Fruit fly (Drosophila melanogaster) whole organism, embryonic: Measurements from ENCODE around the gene tank.

Experiments
- CG10543 ChIP-seq: fragments of 200-800 bp; sonication (Bioruptor generic); optimal IDR thresholded peaks from 3 replicates; lab custom pipeline; 2017; ENCODE audit warnings: missing biosample characterization, mild to moderate bottlenecking, missing genetic modification characterization, moderate library complexity
- CG11560 ChIP-seq: fragments of 200-800 bp; sonication (Bioruptor generic); IDR thresholded peaks from 3 replicates; pipeline ENCODE4 v1.3.6; 2022; ENCODE audit warnings: missing biosample characterization, missing genetic modification characterization
- CG1233 ChIP-seq: fragments of 200-800 bp; sonication (Bioruptor generic); optimal IDR thresholded peaks from 4 replicates; lab custom pipeline; 2018; ENCODE audit warnings: missing biosample characterization, mild to moderate bottlenecking, missing genetic modification characterization
- CG12659 ChIP-seq: fragments of 200-800 bp; sonication (Bioruptor generic); optimal IDR thresholded peaks from 3 replicates; lab custom pipeline; 2017; ENCODE audit warnings: mild to moderate bottlenecking, missing biosample characterization, missing genetic modification reagents, missing genetic modification characterization
- CG13123 ChIP-seq: fragments of 200-800 bp; sonication (Bioruptor generic); optimal IDR thresholded peaks from 2 replicates; lab custom pipeline; 2016; ENCODE audit warnings: missing biosample characterization, missing genetic modification characterization
- CG14667 ChIP-seq: fragments of 200-800 bp; sonication (Bioruptor generic); IDR thresholded peaks from 2 replicates; pipeline ENCODE4 v1.3.6; 2022; ENCODE audit warnings: missing biosample characterization, missing genetic modification characterization
- CG14860 ChIP-seq: fragments of 200-800 bp; sonication (Bioruptor generic); IDR thresholded peaks from 3 replicates; pipeline ENCODE4 v1.3.6; 2022; ENCODE audit warnings: missing biosample characterization, missing genetic modification characterization; ENCODE audit not compliant: partially characterized antibody
- CG15073 ChIP-seq: fragments of 200-800 bp; sonication (Bioruptor generic); optimal IDR thresholded peaks from 2 replicates; lab custom pipeline; 2016; ENCODE audit warnings: missing biosample characterization, missing genetic modification characterization
- CG17612 ChIP-seq: fragments of 200-800 bp; sonication (Bioruptor generic); IDR thresholded peaks from 2 replicates; pipeline ENCODE4 v1.3.6; 2022; ENCODE audit warnings: missing biosample characterization, missing genetic modification characterization
- CG17802 ChIP-seq: fragments of 200-800 bp; sonication (Bioruptor generic); optimal IDR thresholded peaks from 2 replicates; lab custom pipeline; 2018; ENCODE audit warnings: missing biosample characterization, mild to moderate bottlenecking, missing genetic modification characterization, moderate library complexity
- CG17912 ChIP-seq: fragments of 200-800 bp; sonication (Bioruptor generic); optimal IDR thresholded peaks from 2 replicates; lab custom pipeline; 2018; ENCODE audit warnings: missing biosample characterization, mild to moderate bottlenecking, missing genetic modification characterization
- CG18011 ChIP-seq: fragments of 200-800 bp; sonication (Bioruptor generic); optimal IDR thresholded peaks from 2 replicates; lab custom pipeline; 2017; ENCODE audit warnings: missing biosample characterization, missing genetic modification characterization, mild to moderate bottlenecking, moderate library complexity, missing genotype
- CG30431 ChIP-seq: fragments of 200-800 bp; sonication (Bioruptor generic); optimal IDR thresholded peaks from 2 replicates; lab custom pipeline; 2017; ENCODE audit warnings: missing biosample characterization, missing genetic modification characterization
- CG31388 ChIP-seq: fragments of 200-800 bp; sonication (Bioruptor generic); optimal IDR thresholded peaks from 2 replicates; lab custom pipeline; 2016; ENCODE audit warnings: missing biosample characterization, missing genetic modification characterization
- CG31441 ChIP-seq: fragments of 200-800 bp; sonication (Bioruptor generic); IDR thresholded peaks from 2 replicates; pipeline ENCODE4 v1.3.6; 2022; ENCODE audit warnings: missing biosample characterization, missing genetic modification characterization
- CG33213 ChIP-seq: fragments of 200-800 bp; sonication (Bioruptor generic); optimal IDR thresholded peaks from 3 replicates; lab custom pipeline; 2016; ENCODE audit warnings: missing biosample characterization, missing genetic modification characterization
- CG4328 ChIP-seq: fragments of 200-800 bp; sonication (Bioruptor generic); optimal IDR thresholded peaks from 3 replicates; lab custom pipeline; 2017; ENCODE audit warnings: missing biosample characterization, missing genetic modification reagents, missing genetic modification characterization
- CG8290 ChIP-seq, 3 experiments: fragments of 200-800 bp; sonication (Bioruptor generic); optimal IDR thresholded peaks; 2 replicates each; lab custom pipeline; 2016 to 2019; ENCODE audit warnings: missing biosample characterization in 3 of 3, missing genetic modification characterization in 3 of 3, mild to moderate bottlenecking in 2 of 3, moderate library complexity in 1 of 3
- Dll ChIP-seq: fragments of 200-800 bp; sonication (Bioruptor generic); IDR thresholded peaks from 4 replicates; pipeline ENCODE4 v1.3.6; 2022; ENCODE audit warnings: missing biosample characterization, missing genetic modification characterization; ENCODE audit not compliant: partially characterized antibody
- Doc3 ChIP-seq: fragments of 200-800 bp; sonication (Bioruptor generic); IDR thresholded peaks from 3 replicates; pipeline ENCODE4 v1.3.6; 2022; ENCODE audit warnings: missing biosample characterization, missing genetic modification characterization; ENCODE audit not compliant: partially characterized antibody
- Hey ChIP-seq: fragments of 200-800 bp; sonication (Bioruptor generic); optimal IDR thresholded peaks from 3 replicates; lab custom pipeline; 2018; ENCODE audit warnings: missing biosample characterization, mild to moderate bottlenecking, missing genetic modification characterization
- Lim3 ChIP-seq: fragments of 200-800 bp; sonication (Bioruptor generic); IDR thresholded peaks from 2 replicates; pipeline ENCODE4 v1.3.6; 2022; ENCODE audit warnings: missing biosample characterization, missing genetic modification characterization
- Mrtf ChIP-seq: fragments of 200-800 bp; sonication (Bioruptor generic); IDR thresholded peaks from 3 replicates; pipeline ENCODE4 v1.3.6; 2022; ENCODE audit warnings: missing biosample characterization, missing genetic modification characterization
- NC2β ChIP-seq: fragments of 200-800 bp; sonication (Bioruptor generic); optimal IDR thresholded peaks from 2 replicates; lab custom pipeline; 2016; ENCODE audit warnings: missing biosample characterization, missing genetic modification characterization
- Pdp1 ChIP-seq, 2 experiments: fragments of 200-800 bp; sonication (Bioruptor generic); optimal IDR thresholded peaks; 3 replicates each; lab custom pipeline; 2016; ENCODE audit warnings: missing biosample characterization in 2 of 2, missing genetic modification characterization in 2 of 2, mild to moderate bottlenecking in 1 of 2, moderate library complexity in 1 of 2
- Stat92E ChIP-seq, 3 experiments: fragments of >200 bp in 2 of 3; fragments of 200-800 bp in 1 of 3; sonication (Bioruptor generic) in 1 of 3; optimal IDR thresholded peaks; 2 replicates each; lab custom pipeline; 2017 to 2019; ENCODE audit warnings: missing biosample characterization in 3 of 3, missing genetic modification characterization in 3 of 3, mild to moderate bottlenecking in 1 of 3, moderate library complexity in 1 of 3
- Usf ChIP-seq: fragments of 200-800 bp; sonication (Bioruptor generic); optimal IDR thresholded peaks from 2 replicates; lab custom pipeline; 2017; ENCODE audit warnings: missing genotype, missing biosample characterization, missing genetic modification characterization
- Xrp1 ChIP-seq: fragments of 200-800 bp; sonication (Bioruptor generic); IDR thresholded peaks from 2 replicates; pipeline ENCODE4 v1.3.6; 2022; ENCODE audit warnings: missing biosample characterization, missing genetic modification characterization
- ase ChIP-seq: fragments of 200-800 bp; sonication (Bioruptor generic); IDR thresholded peaks from 3 replicates; pipeline ENCODE4 v1.3.6; 2022; ENCODE audit warnings: missing biosample characterization, missing genetic modification characterization
- ash1 ChIP-seq: fragments of 200-800 bp; sonication (Bioruptor generic); optimal IDR thresholded peaks from 2 replicates; lab custom pipeline; 2018; ENCODE audit warnings: missing biosample characterization, mild to moderate bottlenecking, missing genetic modification characterization
- bab2 ChIP-seq: fragments of 200-800 bp; sonication (Bioruptor generic); optimal IDR thresholded peaks from 2 replicates; lab custom pipeline; 2016; ENCODE audit warnings: missing biosample characterization, missing genetic modification characterization
- bbx ChIP-seq: fragments of 200-800 bp; sonication (Bioruptor generic); IDR thresholded peaks from 2 replicates; pipeline ENCODE4 v1.3.6; 2022; ENCODE audit warnings: missing biosample characterization, missing genetic modification characterization; ENCODE audit not compliant: partially characterized antibody
- chif ChIP-seq, 2 experiments: fragments of 200-800 bp; sonication (Bioruptor generic); optimal IDR thresholded peaks; 3 replicates each; lab custom pipeline; 2016; ENCODE audit warnings: missing biosample characterization in 2 of 2, missing genetic modification characterization in 2 of 2
- disco-r ChIP-seq: fragments of 200-800 bp; sonication (Bioruptor generic); optimal IDR thresholded peaks from 2 replicates; lab custom pipeline; 2016; ENCODE audit warnings: missing biosample characterization, missing genetic modification characterization
- dysf ChIP-seq: fragments of 200-800 bp; sonication (Bioruptor generic); IDR thresholded peaks from 3 replicates; pipeline ENCODE4 v1.3.6; 2022; ENCODE audit warnings: missing biosample characterization, missing genetic modification characterization
- ewg ChIP-seq: fragments of 200-800 bp; sonication (Bioruptor generic); optimal IDR thresholded peaks from 3 replicates; lab custom pipeline; 2017; ENCODE audit warnings: mild to moderate bottlenecking, missing biosample characterization, missing genetic modification reagents, missing genetic modification characterization
- h ChIP-seq: fragments of >200 bp; optimal IDR thresholded peaks from 2 replicates; lab custom pipeline; 2017
- hkb ChIP-seq, 2 experiments: fragments of 200-800 bp in 1 of 2; fragments of >200 bp in 1 of 2; sonication (Bioruptor generic) in 1 of 2; IDR thresholded peaks in 1 of 2; optimal IDR thresholded peaks in 1 of 2; 2 replicates each; pipeline versions ENCODE4 v1.3.6 to Lab custom; 2017 to 2022; ENCODE audit warnings: missing biosample characterization in 1 of 2, missing genetic modification characterization in 1 of 2
- insv ChIP-seq, 2 experiments: fragments of 200-800 bp; sonication (Bioruptor generic); optimal IDR thresholded peaks; 3 replicates each; lab custom pipeline; 2016 to 2018; ENCODE audit warnings: missing biosample characterization in 2 of 2, missing genetic modification characterization in 2 of 2
- inv ChIP-seq: fragments of 200-800 bp; sonication (Bioruptor generic); IDR thresholded peaks from 2 replicates; pipeline ENCODE4 v1.3.6; 2022; ENCODE audit warnings: missing biosample characterization, missing genetic modification characterization; ENCODE audit not compliant: partially characterized antibody
- kay ChIP-seq: fragments of 200-800 bp; sonication (Bioruptor generic); optimal IDR thresholded peaks from 2 replicates; lab custom pipeline; 2016; ENCODE audit warnings: missing biosample characterization, missing genetic modification characterization
- pb ChIP-seq: fragments of 200-800 bp; sonication (Bioruptor generic); optimal IDR thresholded peaks from 3 replicates; lab custom pipeline; 2016; ENCODE audit warnings: missing biosample characterization, missing genetic modification characterization
- pfk ChIP-seq: fragments of 200-800 bp; sonication (Bioruptor generic); optimal IDR thresholded peaks from 2 replicates; lab custom pipeline; 2018; ENCODE audit warnings: missing biosample characterization, mild to moderate bottlenecking, missing genetic modification characterization, moderate library complexity
- ranshi ChIP-seq: fragments of 200-800 bp; sonication (Bioruptor generic); IDR thresholded peaks from 2 replicates; pipeline ENCODE4 v1.3.6; 2022; ENCODE audit warnings: missing biosample characterization, missing genetic modification characterization
- rib ChIP-seq: fragments of 200-800 bp; sonication (Bioruptor generic); IDR thresholded peaks from 2 replicates; pipeline ENCODE4 v1.3.6; 2022; ENCODE audit warnings: missing biosample characterization, missing genetic modification characterization
- ro ChIP-seq: fragments of 200-800 bp; sonication (Bioruptor generic); IDR thresholded peaks from 2 replicates; pipeline ENCODE4 v1.3.6; 2022; ENCODE audit warnings: missing biosample characterization, missing genetic modification characterization
- salm ChIP-seq: fragments of 200-800 bp; sonication (Bioruptor generic); optimal IDR thresholded peaks from 2 replicates; lab custom pipeline; 2018; ENCODE audit warnings: missing biosample characterization, mild to moderate bottlenecking, missing genetic modification characterization
- slp2 ChIP-seq: fragments of 200-800 bp; sonication (Bioruptor generic); optimal IDR thresholded peaks from 2 replicates; lab custom pipeline; 2016; ENCODE audit warnings: missing biosample characterization, missing genetic modification characterization
- ssp ChIP-seq: fragments of 200-800 bp; sonication (Bioruptor generic); IDR thresholded peaks from 2 replicates; pipeline ENCODE4 v1.3.6; 2022; ENCODE audit warnings: missing biosample characterization, missing genetic modification characterization
- stc ChIP-seq: fragments of 200-800 bp; sonication (Bioruptor generic); IDR thresholded peaks from 2 replicates; pipeline ENCODE4 v1.3.6; 2022; ENCODE audit warnings: missing biosample characterization, missing genetic modification characterization

tank gene

dm6 chr2L:4850356-4850755, 12.6 kb upstream of the tank start, which contains the start of the genes mRpS2 and Mon1 (continued):
- peak; percentile 96 for TF ChIP-seq ranshi (GFP tag; lab: Robert Waterston, UW)
- peak in 1 of 2 experiments; percentile 57 for TF ChIP-seq insv (GFP tag; optimal IDR thresholded peaks at IDR 0.05; lab: Kevin White, UChicago)
- TF ChIP-seq Usf (GFP tag; lab: Kevin White, UChicago) = peak; percentile 75
- TF ChIP-seq slp2 (GFP tag; lab: Kevin White, UChicago) = peak; percentile 61
- TF ChIP-seq CG15073 (GFP tag; lab: Kevin White, UChicago) = peak; percentile 63
- peak; percentile 76 for TF ChIP-seq CG17802 (tag; lab: Kevin White, UChicago)
- peak; percentile 77 for TF ChIP-seq Lim3 (GFP tag; lab: Robert Waterston, UW)
- TF ChIP-seq CG8290 (GFP tag; optimal IDR thresholded peaks at IDR 0.05; lab: Kevin White, UChicago) = peak; percentile 89
- TF ChIP-seq CG8290 (tag; optimal IDR thresholded peaks at IDR 0.05; lab: Kevin White, UChicago) = peak; percentile 79 to 90
- TF ChIP-seq Stat92E (GFP tag; optimal IDR thresholded peaks at IDR 0.05; lab: Kevin White, UChicago) = no peak
- peak; percentile 89 for TF ChIP-seq rib
- TF ChIP-seq pfk = peak; percentile 27
- peak; percentile 89 for TF ChIP-seq CG30431 (GFP tag; lab: Kevin White, UChicago)
- peak; percentile 83 for TF ChIP-seq bab2 (GFP tag; lab: Kevin White, UChicago)
- peak; percentile 96 for TF ChIP-seq CG12659 (GFP tag; lab: Kevin White, UChicago)
- TF ChIP-seq ro = peak; percentile 85
- peak; percentile 72 for TF ChIP-seq salm (tag; lab: Kevin White, UChicago)
- peak; percentile 80 for TF ChIP-seq CG11560
- TF ChIP-seq ssp (GFP tag; lab: Robert Waterston, UW) = peak; percentile 90
- peak; percentile 78 for TF ChIP-seq CG31388 (GFP tag; lab: Kevin White, UChicago)
- TF ChIP-seq CG4328 (GFP tag; lab: Kevin White, UChicago) = peak; percentile 80
- TF ChIP-seq pb (GFP tag; lab: Kevin White, UChicago) = peak; percentile 54
- TF ChIP-seq hkb (optimal IDR thresholded peaks at IDR 0.05; lab: Kevin White, UChicago) = no peak
- TF ChIP-seq hkb (GFP tag; IDR thresholded peaks at IDR 0.05; lab: Robert Waterston, UW) = peak; percentile 93
- no peak for TF ChIP-seq inv
- peak; percentile 72 to 78 for TF ChIP-seq chif (GFP tag; optimal IDR thresholded peaks at IDR 0.05; lab: Kevin White, UChicago)
- peak; percentile 91 for TF ChIP-seq CG13123 (GFP tag; lab: Kevin White, UChicago)
- peak; percentile 99 for TF ChIP-seq CG31441 (GFP tag; lab: Robert Waterston, UW)
- TF ChIP-seq ash1 (GFP tag; lab: Kevin White, UChicago) = peak; percentile 47
- TF ChIP-seq CG1233 (GFP tag; lab: Kevin White, UChicago) = peak; percentile 94
- peak; percentile 94 for TF ChIP-seq dysf
- TF ChIP-seq kay (GFP tag; lab: Kevin White, UChicago) = peak; percentile 93
- no peak for TF ChIP-seq bbx (GFP tag; lab: Robert Waterston, UW)
- TF ChIP-seq NC2β = peak; percentile 48
- peak; percentile 96 for TF ChIP-seq CG14667 (GFP tag; lab: Robert Waterston, UW)
- TF ChIP-seq Mrtf = peak; percentile 86
- peak; percentile 71 for TF ChIP-seq CG33213 (GFP tag; lab: Kevin White, UChicago)
- TF ChIP-seq CG18011 (GFP tag; lab: Kevin White, UChicago) = peak; percentile 87
- peak; percentile 76 to 77 for TF ChIP-seq Pdp1 (GFP tag; optimal IDR thresholded peaks at IDR 0.05; lab: Kevin White, UChicago)
- TF ChIP-seq Dll (GFP tag; lab: Robert Waterston, UW) = peak; percentile 44; the same call in 1 of the 4 replicates
- TF ChIP-seq CG10543 (GFP tag; lab: Kevin White, UChicago) = peak; percentile 72
- TF ChIP-seq h (lab: Kevin White, UChicago) = no peak
- TF ChIP-seq ase = peak; percentile 97
- TF ChIP-seq ewg = peak; percentile 88
- peak; percentile 98 for TF ChIP-seq stc (GFP tag; lab: Robert Waterston, UW)
- TF ChIP-seq Xrp1 (GFP tag; lab: Robert Waterston, UW) = peak; percentile 98
- peak; percentile 95 for TF ChIP-seq CG17612 (GFP tag; lab: Robert Waterston, UW)
- no peak for TF ChIP-seq CG14860 (GFP tag; lab: Robert Waterston, UW)
- TF ChIP-seq Doc3 (GFP tag; lab: Robert Waterston, UW) = no peak
- peak; percentile 11 for TF ChIP-seq disco-r (GFP tag; lab: Kevin White, UChicago)
- peak; percentile 39 for TF ChIP-seq CG17912 (GFP tag; lab: Kevin White, UChicago)
- no peak for TF ChIP-seq Hey (tag; lab: Kevin White, UChicago)
